Worm (Caenorhabditis elegans) whole organism, mixed stage, embryonic: ENCODE measurements around the gene tag-18.

ENCODE experiments used
- M03D4.4 ChIP-seq: sonication (generic microtip); optimal IDR thresholded peaks from 2 replicates; lab custom pipeline; 2017; ENCODE audit warnings: mild to moderate bottlenecking, missing genetic modification characterization, missing compliant biosample characterization
- bed-3 ChIP-seq: fragments of 200-800 bp; sonication (Bioruptor generic); optimal IDR thresholded peaks from 3 replicates; lab custom pipeline; 2018; ENCODE audit warnings: mild to moderate bottlenecking, missing genetic modification characterization, moderate library complexity, missing compliant biosample characterization
- ceh-83 ChIP-seq: fragments of 200-800 bp; sonication (Bioruptor generic); optimal IDR thresholded peaks from 2 replicates; lab custom pipeline; 2018; ENCODE audit warnings: mild to moderate bottlenecking, missing genetic modification characterization, missing compliant biosample characterization
- ces-1 ChIP-seq: fragments of 150-350 bp; optimal IDR thresholded peaks from 2 replicates; lab custom pipeline; 2014; ENCODE audit warnings: missing biosample characterization, missing genetic modification reagents, missing genetic modification characterization
- elt-1 ChIP-seq: sonication (generic microtip); optimal IDR thresholded peaks from 2 replicates; lab custom pipeline; 2017; ENCODE audit warnings: missing genetic modification characterization, mild to moderate bottlenecking, missing compliant biosample characterization, antibody characterized with exemption, moderate library complexity, borderline replicate concordance; ENCODE audit not compliant: insufficient read depth
- lin-13 ChIP-seq: fragments of 150-350 bp; optimal IDR thresholded peaks from 2 replicates; lab custom pipeline; 2014; ENCODE audit warnings: missing biosample characterization, missing genetic modification characterization
- lsy-2 ChIP-seq: fragments of 150-350 bp; optimal IDR thresholded peaks from 2 replicates; lab custom pipeline; 2014; ENCODE audit warnings: missing biosample characterization, missing genetic modification characterization
- mep-1 ChIP-seq: fragments of 150-350 bp; optimal IDR thresholded peaks from 2 replicates; lab custom pipeline; 2017; ENCODE audit warnings: missing biosample characterization, missing genetic modification reagents, missing genetic modification characterization, inconsistent platforms
- mls-2 ChIP-seq: sonication (generic microtip); optimal IDR thresholded peaks from 2 replicates; lab custom pipeline; 2016; ENCODE audit warnings: mild to moderate bottlenecking, missing genetic modification characterization, moderate library complexity, missing compliant biosample characterization
- nhr-28 ChIP-seq: fragments of 150-350 bp; optimal IDR thresholded peaks from 2 replicates; lab custom pipeline; 2014; ENCODE audit warnings: missing biosample characterization, missing genetic modification characterization
- snpc-4 ChIP-seq: fragments of 150-350 bp; optimal IDR thresholded peaks from 2 replicates; lab custom pipeline; 2014; ENCODE audit warnings: missing biosample characterization, missing genetic modification characterization
- unc-39 ChIP-seq: fragments of 150-350 bp; optimal IDR thresholded peaks from 2 replicates; lab custom pipeline; 2014; ENCODE audit warnings: missing biosample characterization, missing genetic modification characterization
- unc-62 ChIP-seq: fragments of 150-350 bp; optimal IDR thresholded peaks from 2 replicates; lab custom pipeline; 2014; ENCODE audit warnings: missing biosample characterization, missing genetic modification reagents, missing genetic modification characterization
- ztf-11 ChIP-seq: fragments of 150-350 bp; optimal IDR thresholded peaks from 2 replicates; lab custom pipeline; 2014; ENCODE audit warnings: missing biosample characterization, missing genetic modification characterization

DNA sequence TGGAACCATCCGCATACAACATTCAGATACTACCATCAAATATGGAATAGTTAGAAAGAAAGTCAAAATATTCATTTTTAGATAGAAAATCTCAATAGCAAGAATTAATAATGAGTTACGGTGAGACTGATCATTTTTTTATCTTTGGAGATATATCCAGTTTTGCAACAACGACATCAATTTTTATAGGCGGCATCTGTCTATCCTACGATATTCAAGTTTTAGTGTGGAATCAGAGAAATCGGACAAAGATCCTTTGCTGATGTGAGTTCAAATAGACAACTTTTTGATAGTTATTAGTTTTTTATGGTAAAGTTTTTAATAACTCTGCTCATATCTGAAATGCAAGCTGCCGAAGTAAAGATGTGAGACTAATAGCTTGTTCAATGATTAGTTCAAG, 32.7 kb upstream of the tag-18 start, which contains the start of gene F47B7.4:
- TF ChIP-seq ztf-11 (no peak), lin-13 (tag; lab: Kevin White, UChicago) (no peak), unc-62 (no peak), elt-1 (tag; lab: Kevin White, UChicago) (no peak), ces-1 (GFP tag; lab: Kevin White, UChicago) (no peak), lsy-2 (tag; lab: Kevin White, UChicago) (no peak), snpc-4 (tag; lab: Kevin White, UChicago) (no peak), ceh-83 (no peak), nhr-28 (no peak), mep-1 (no peak), unc-39 (tag; lab: Kevin White, UChicago) (no peak), M03D4.4 (tag; lab: Kevin White, UChicago) (no peak), mls-2 (tag; lab: Kevin White, UChicago) (no peak), bed-3 (GFP tag; lab: Kevin White, UChicago) (no peak)
